Fruit fly (Drosophila melanogaster) whole organism, wandering third instar larva: Measurements from ENCODE around the gene PIG-U.

Experiments
- Abd-B ChIP-seq: fragments of >200 bp; optimal IDR thresholded peaks from 2 replicates; lab custom pipeline; 2017; ENCODE audit warnings: missing biosample characterization, missing genetic modification characterization
- CG32264 ChIP-seq: fragments of 200-800 bp; sonication (Bioruptor generic); optimal IDR thresholded peaks from 2 replicates; lab custom pipeline; 2016; ENCODE audit warnings: missing biosample characterization, missing genetic modification characterization
- CG9705 ChIP-seq: fragments of 200-800 bp; sonication (Bioruptor generic); optimal IDR thresholded peaks from 2 replicates; lab custom pipeline; 2018; ENCODE audit warnings: missing biosample characterization, mild to moderate bottlenecking, missing genetic modification characterization
- CrebA ChIP-seq: fragments of 200-800 bp; sonication (Bioruptor generic); optimal IDR thresholded peaks from 2 replicates; lab custom pipeline; 2016; ENCODE audit warnings: missing biosample characterization, mild to moderate bottlenecking, missing genetic modification characterization, borderline replicate concordance
- Dfd ChIP-seq: fragments of >200 bp; optimal IDR thresholded peaks from 2 replicates; lab custom pipeline; 2017; ENCODE audit warnings: missing biosample characterization, missing genetic modification characterization
- Dif ChIP-seq: fragments of 200-275, 200-300 bp; sonication (Bioruptor generic); optimal IDR thresholded peaks from 2 replicates; lab custom pipeline; 2018; ENCODE audit warnings: missing biosample characterization, missing genetic modification characterization; ENCODE audit not compliant: partially characterized antibody
- GATAd ChIP-seq: sonication (Bioruptor generic); optimal IDR thresholded peaks from 2 replicates; lab custom pipeline; 2016; ENCODE audit warnings: missing biosample characterization, missing genetic modification characterization
- HLH106 ChIP-seq: fragments of 200-800 bp; optimal IDR thresholded peaks from 3 replicates; lab custom pipeline; 2019; ENCODE audit warnings: missing biosample characterization, mild to moderate bottlenecking, missing genetic modification characterization, moderate library complexity
- Hnf4 ChIP-seq: fragments of 200-800 bp; sonication (Bioruptor generic); optimal IDR thresholded peaks from 2 replicates; lab custom pipeline; 2016; ENCODE audit warnings: missing biosample characterization, mild to moderate bottlenecking, missing genetic modification characterization
- Hr78 ChIP-seq: fragments of >200 bp; optimal IDR thresholded peaks from 2 replicates; lab custom pipeline; 2017; ENCODE audit warnings: missing biosample characterization, missing genetic modification characterization
- Hr83 ChIP-seq: fragments of 200-300 bp; sonication (Bioruptor generic); optimal IDR thresholded peaks from 2 replicates; lab custom pipeline; 2016; ENCODE audit warnings: missing biosample characterization, mild to moderate bottlenecking, missing genetic modification characterization, moderate library complexity; ENCODE audit not compliant: poor library complexity, severe bottlenecking
- Jra ChIP-seq: sonication (Bioruptor generic); optimal IDR thresholded peaks from 2 replicates; lab custom pipeline; 2016; ENCODE audit warnings: missing biosample characterization, missing genetic modification characterization
- Mio ChIP-seq: sonication (Bioruptor generic); optimal IDR thresholded peaks from 2 replicates; lab custom pipeline; 2016; ENCODE audit warnings: missing biosample characterization, missing genetic modification characterization
- Myc ChIP-seq: fragments of >200 bp; optimal IDR thresholded peaks from 2 replicates; lab custom pipeline; 2017
- N ChIP-seq: fragments of >200 bp; optimal IDR thresholded peaks from 2 replicates; lab custom pipeline; 2018; ENCODE audit warnings: missing biosample characterization, missing external identifiers, missing genetic modification characterization
- OdsH ChIP-seq: fragments of 200-800 bp; sonication (Bioruptor generic); optimal IDR thresholded peaks from 2 replicates; lab custom pipeline; 2016; ENCODE audit warnings: missing biosample characterization, mild to moderate bottlenecking, missing genetic modification characterization
- Rel ChIP-seq, 2 experiments: fragments of 200-800 bp; sonication (Bioruptor generic) in 1 of 2; optimal IDR thresholded peaks; 2 replicates in 1 of 2; 3 replicates in 1 of 2; lab custom pipeline; 2016 to 2019; ENCODE audit warnings: mild to moderate bottlenecking in 2 of 2, missing biosample characterization in 2 of 2, missing genetic modification characterization in 2 of 2, moderate library complexity in 1 of 2
- Sp1 ChIP-seq: fragments of 200-800 bp; sonication (Bioruptor generic); optimal IDR thresholded peaks from 3 replicates; lab custom pipeline; 2019; ENCODE audit warnings: missing biosample characterization, mild to moderate bottlenecking, missing genetic modification characterization, moderate library complexity
- Vsx2 ChIP-seq: fragments of 200-300, 225-300 bp; sonication (Bioruptor generic); optimal IDR thresholded peaks from 2 replicates; lab custom pipeline; 2018; ENCODE audit warnings: missing biosample characterization, missing genetic modification characterization; ENCODE audit not compliant: partially characterized antibody
- br ChIP-seq: fragments of 200-800 bp; sonication (Bioruptor generic); optimal IDR thresholded peaks from 2 replicates; lab custom pipeline; 2016; ENCODE audit warnings: missing biosample characterization, missing genetic modification characterization
- brk ChIP-seq: fragments of 200-800 bp; sonication (Bioruptor generic); optimal IDR thresholded peaks from 2 replicates; lab custom pipeline; 2016; ENCODE audit warnings: missing biosample characterization, mild to moderate bottlenecking, missing genetic modification characterization
- dl ChIP-seq, 2 experiments: fragments of 175-275, 200-275 bp in 1 of 2; fragments of 200-275 bp in 1 of 2; sonication (Bioruptor generic); optimal IDR thresholded peaks; lab custom pipeline; 2018; ENCODE audit warnings: mild to moderate bottlenecking in 2 of 2, missing biosample characterization in 2 of 2, missing genetic modification characterization in 2 of 2, moderate library complexity in 2 of 2; ENCODE audit not compliant: partially characterized antibody in 2 of 2, insufficient read depth in 1 of 2
- dmrt93B ChIP-seq: fragments of 200-800 bp; sonication (Bioruptor generic); optimal IDR thresholded peaks from 2 replicates; lab custom pipeline; 2018; ENCODE audit warnings: missing biosample characterization, mild to moderate bottlenecking, missing genetic modification characterization
- dsf ChIP-seq: sonication (Bioruptor generic); optimal IDR thresholded peaks from 2 replicates; lab custom pipeline; 2016; ENCODE audit warnings: missing biosample characterization, missing genetic modification characterization, borderline replicate concordance
- ey ChIP-seq: fragments of 200-800 bp; sonication (Bioruptor generic); optimal IDR thresholded peaks from 2 replicates; lab custom pipeline; 2016; ENCODE audit warnings: missing biosample characterization, missing genetic modification characterization
- fru ChIP-seq: fragments of 200-800 bp; sonication (Bioruptor generic); optimal IDR thresholded peaks from 3 replicates; lab custom pipeline; 2016; ENCODE audit warnings: missing biosample characterization, mild to moderate bottlenecking, missing genetic modification characterization
- h ChIP-seq: fragments of 200-800 bp; sonication (Bioruptor generic); optimal IDR thresholded peaks from 3 replicates; lab custom pipeline; 2016; ENCODE audit warnings: missing biosample characterization, mild to moderate bottlenecking, missing genetic modification characterization
- jim ChIP-seq: fragments of 175-275, 200-325 bp; sonication (Bioruptor generic); optimal IDR thresholded peaks from 2 replicates; lab custom pipeline; 2016; ENCODE audit warnings: missing biosample characterization, mild to moderate bottlenecking, missing genetic modification characterization
- lola ChIP-seq: fragments of >200 bp; optimal IDR thresholded peaks from 2 replicates; lab custom pipeline; 2017; ENCODE audit warnings: missing biosample characterization, missing genetic modification characterization
- pan ChIP-seq: fragments of >200 bp; optimal IDR thresholded peaks from 2 replicates; lab custom pipeline; 2017
- psq ChIP-seq: fragments of 200-800 bp; sonication (Bioruptor generic); optimal IDR thresholded peaks from 3 replicates; lab custom pipeline; 2017; ENCODE audit warnings: missing biosample characterization, mild to moderate bottlenecking, missing genetic modification characterization, moderate library complexity
- rgr ChIP-seq: fragments of 200-800 bp; sonication (Bioruptor generic); optimal IDR thresholded peaks from 3 replicates; lab custom pipeline; 2016; ENCODE audit warnings: missing biosample characterization, mild to moderate bottlenecking, missing genetic modification characterization
- sage ChIP-seq: fragments of 200-800 bp; sonication (Bioruptor generic); optimal IDR thresholded peaks from 2 replicates; lab custom pipeline; 2016; ENCODE audit warnings: missing biosample characterization, mild to moderate bottlenecking, missing genetic modification characterization
- sv ChIP-seq: fragments of 200-800 bp; sonication (Bioruptor generic); optimal IDR thresholded peaks from 3 replicates; lab custom pipeline; 2016; ENCODE audit warnings: missing biosample characterization, missing genetic modification characterization
- tai ChIP-seq: sonication (Bioruptor generic); optimal IDR thresholded peaks from 2 replicates; lab custom pipeline; 2016; ENCODE audit warnings: missing biosample characterization, missing genetic modification characterization
- usp ChIP-seq: fragments of >200 bp; optimal IDR thresholded peaks from 2 replicates; lab custom pipeline; 2017; ENCODE audit warnings: missing biosample characterization, missing genetic modification characterization
- woc ChIP-seq: sonication (Bioruptor generic); optimal IDR thresholded peaks from 2 replicates; lab custom pipeline; 2016; ENCODE audit warnings: missing biosample characterization, mild to moderate bottlenecking, missing genetic modification characterization

PIG-U gene

dm6 chr2L:8519390-8519789 lies 4.5 kb downstream of the PIG-U start, which contains the start of gene Sgp:
Gene Sgp, plus strand, starts transcription at chr2L:8519690.
- TF ChIP-seq sage (GFP tag; lab: Kevin White, UChicago) (no peak), CG32264 (GFP tag; lab: Kevin White, UChicago) (no peak), rgr (no peak), Hr78 (GFP tag; lab: Kevin White, UChicago) (no peak), lola (GFP tag; lab: Kevin White, UChicago) (no peak), Jra (GFP tag; lab: Kevin White, UChicago) (no peak), sv (no peak), ey (GFP tag; lab: Kevin White, UChicago) (no peak), Abd-B (no peak), psq (GFP tag; lab: Kevin White, UChicago) (no peak), Mio (GFP tag; lab: Kevin White, UChicago) (no peak), Myc (lab: Kevin White, UChicago) (no peak), h (GFP tag; lab: Kevin White, UChicago) (no peak)

dm6 chr2L:8521724-8522309 lies 6.9 kb downstream of the PIG-U start, which contains the start of gene Acer:
Gene Acer, plus strand, starts transcription at chr2L:8521933.
- TF ChIP-seq Dif (peak; percentile 51), CG9705 (GFP tag; lab: Kevin White, UChicago) (no peak), Dfd (no peak), h (GFP tag; lab: Kevin White, UChicago) (peak; percentile 14), Vsx2 (no peak), brk (GFP tag; lab: Kevin White, UChicago) (no peak), Myc (lab: Kevin White, UChicago) (no peak), sv (no peak), Rel (GFP tag; optimal IDR thresholded peaks at IDR 0.05; lab: Kevin White, UChicago) (no peak), Rel (tag; optimal IDR thresholded peaks at IDR 0.05; lab: Kevin White, UChicago) (no peak), dmrt93B (GFP tag; lab: Kevin White, UChicago) (no peak), lola (GFP tag; lab: Kevin White, UChicago) (no peak), usp (no peak), Hr83 (GFP tag; lab: Kevin White, UChicago) (no peak), rgr (no peak), HLH106 (tag; lab: Kevin White, UChicago) (no peak)

dm6 chr2L:8522781-8523180 lies 7.9 kb downstream of the PIG-U start:
- no peak for TF ChIP-seq br
- no peak for TF ChIP-seq Vsx2
- no peak for TF ChIP-seq ey (GFP tag; lab: Kevin White, UChicago)
- no peak for TF ChIP-seq OdsH
- TF ChIP-seq, all 38 proteins: peak for 0

- TF ChIP-seq Myc (lab: Kevin White, UChicago): no peak
Measured at dm6 chr2L:8525000-8525399, 10.1 kb downstream of the PIG-U start.

- TF ChIP-seq lola (GFP tag; lab: Kevin White, UChicago): no peak
- no peak for TF ChIP-seq CG32264 (GFP tag; lab: Kevin White, UChicago)
- TF ChIP-seq Jra (GFP tag; lab: Kevin White, UChicago): no peak
- no peak for TF ChIP-seq Abd-B
- TF ChIP-seq rgr: peak; percentile 59
- no peak for TF ChIP-seq dsf (GFP tag; lab: Kevin White, UChicago)
- TF ChIP-seq h (GFP tag; lab: Kevin White, UChicago): peak; percentile 42
- TF ChIP-seq woc: no peak
- no peak for TF ChIP-seq Dif
- TF ChIP-seq CrebA (GFP tag; lab: Kevin White, UChicago): no peak
- no peak for TF ChIP-seq dmrt93B (GFP tag; lab: Kevin White, UChicago)
- peak; percentile 7 for TF ChIP-seq fru
- no peak for TF ChIP-seq tai
- TF ChIP-seq usp: no peak
- TF ChIP-seq sv: peak; percentile 22
- peak; percentile 14 for TF ChIP-seq HLH106 (tag; lab: Kevin White, UChicago)
- TF ChIP-seq Rel (GFP tag; optimal IDR thresholded peaks at IDR 0.05; lab: Kevin White, UChicago): no peak
- no peak for TF ChIP-seq Rel (tag; optimal IDR thresholded peaks at IDR 0.05; lab: Kevin White, UChicago)
- TF ChIP-seq brk (GFP tag; lab: Kevin White, UChicago): no peak
- no peak for TF ChIP-seq CG9705 (GFP tag; lab: Kevin White, UChicago)
- TF ChIP-seq Dfd: no peak
- peak; percentile 31 for TF ChIP-seq OdsH
- peak; percentile 51 for TF ChIP-seq Hnf4 (GFP tag; lab: Kevin White, UChicago)
- no peak for TF ChIP-seq Myc (lab: Kevin White, UChicago)
- no peak for TF ChIP-seq pan
- no peak for TF ChIP-seq psq (GFP tag; lab: Kevin White, UChicago)
- TF ChIP-seq jim (GFP tag; lab: Kevin White, UChicago): peak; percentile 63
- TF ChIP-seq Hr78 (GFP tag; lab: Kevin White, UChicago): no peak
- TF ChIP-seq Sp1 (GFP tag; lab: Kevin White, UChicago): no peak
- no peak for TF ChIP-seq N (GFP tag; lab: Kevin White, UChicago)
- no peak for TF ChIP-seq GATAd (GFP tag; lab: Kevin White, UChicago)
- no peak for TF ChIP-seq Mio (GFP tag; lab: Kevin White, UChicago)
- no peak for TF ChIP-seq dl (GFP tag; optimal IDR thresholded peaks at IDR 0.05; lab: Kevin White, UChicago; ENCODE audit: insufficient read depth in 1 of 2, partially characterized antibody in 2 of 2)
- TF ChIP-seq br: no peak
- no peak for TF ChIP-seq Vsx2
- no peak for TF ChIP-seq ey (GFP tag; lab: Kevin White, UChicago)
- TF ChIP-seq Hr83 (GFP tag; lab: Kevin White, UChicago): peak; percentile 73
Measured at dm6 chr2L:8528318-8528717, 13.4 kb downstream of the PIG-U start, which contains the start of the genes lmgA and lmgB. Gene lmgA, minus strand, starts transcription at chr2L:8528618. Gene lmgB, minus strand, starts transcription at chr2L:8528618.
